Worm (Caenorhabditis elegans) whole organism, L1 larva: Measurements from ENCODE around the gene pmp-5.

Source experiments
- C04F5.9 ChIP-seq: sonication (generic microtip); optimal IDR thresholded peaks from 2 replicates; lab custom pipeline; 2016; ENCODE audit warnings: missing genetic modification characterization, missing compliant biosample characterization
- F16B12.6 ChIP-seq: fragments of 150-350 bp; optimal IDR thresholded peaks from 2 replicates; lab custom pipeline; 2014; ENCODE audit warnings: missing biosample characterization, missing genetic modification characterization
- Y116A8C.19 ChIP-seq: sonication (generic microtip); optimal IDR thresholded peaks from 2 replicates; lab custom pipeline; 2016; ENCODE audit warnings: missing compliant biosample characterization, missing genetic modification characterization, borderline replicate concordance
- aha-1 ChIP-seq: fragments of 150-350 bp; optimal IDR thresholded peaks from 2 replicates; lab custom pipeline; 2014; ENCODE audit warnings: missing biosample characterization, missing genetic modification characterization
- alr-1 ChIP-seq: fragments of 200-800 bp; sonication (Bioruptor generic); optimal IDR thresholded peaks from 2 replicates; lab custom pipeline; 2018; ENCODE audit warnings: borderline replicate concordance, mild to moderate bottlenecking, missing genetic modification characterization, missing compliant biosample characterization
- blmp-1 ChIP-seq: fragments of 150-350 bp; optimal IDR thresholded peaks from 2 replicates; lab custom pipeline; 2014; ENCODE audit warnings: missing biosample characterization, missing genetic modification characterization
- ceh-63 ChIP-seq: fragments of 200-800 bp; sonication (Bioruptor generic); optimal IDR thresholded peaks from 2 replicates; lab custom pipeline; 2018; ENCODE audit warnings: mild to moderate bottlenecking, missing genetic modification characterization, missing compliant biosample characterization
- ceh-8 ChIP-seq: fragments of 200-800 bp; sonication (Bioruptor generic); optimal IDR thresholded peaks from 2 replicates; lab custom pipeline; 2018; ENCODE audit warnings: mild to moderate bottlenecking, missing genetic modification characterization, moderate library complexity, missing compliant biosample characterization
- ceh-88 ChIP-seq: fragments of 200-800 bp; sonication (Bioruptor generic); IDR thresholded peaks from 2 replicates; pipeline ENCODE4 v1.3.6; 2022; ENCODE audit warnings: missing genetic modification characterization, missing compliant biosample characterization
- ceh-90 ChIP-seq: sonication (generic microtip); optimal IDR thresholded peaks from 2 replicates; lab custom pipeline; 2016; ENCODE audit warnings: missing genetic modification characterization, missing compliant biosample characterization
- dsc-1 ChIP-seq: sonication (generic microtip); optimal IDR thresholded peaks from 2 replicates; lab custom pipeline; 2016; ENCODE audit warnings: mild to moderate bottlenecking, missing genetic modification characterization, missing compliant biosample characterization
- efl-3 ChIP-seq: fragments of 200-800 bp; sonication (Bioruptor generic); optimal IDR thresholded peaks from 2 replicates; lab custom pipeline; 2018; ENCODE audit warnings: mild to moderate bottlenecking, missing genetic modification characterization, missing compliant biosample characterization
- egl-13 ChIP-seq: sonication (generic microtip); optimal IDR thresholded peaks from 2 replicates; lab custom pipeline; 2016; ENCODE audit warnings: missing genotype, missing genetic modification reagents, missing genetic modification characterization, missing compliant biosample characterization
- egl-27 ChIP-seq, 2 experiments: fragments of 150-350 bp in 1 of 2; sonication (generic microtip); optimal IDR thresholded peaks; 3 replicates each; lab custom pipeline; 2017 to 2018; ENCODE audit warnings: missing biosample characterization in 2 of 2, missing genetic modification characterization in 2 of 2, missing genetic modification reagents in 2 of 2
- elt-2 ChIP-seq: sonication (generic microtip); optimal IDR thresholded peaks from 2 replicates; lab custom pipeline; 2016; ENCODE audit warnings: missing genetic modification characterization, mild to moderate bottlenecking, inconsistent platforms, missing compliant biosample characterization, missing genetic modification reagents
- ets-5 ChIP-seq: fragments of 200-800 bp; sonication (Bioruptor generic); IDR thresholded peaks from 2 replicates; pipeline ENCODE4 v1.3.6; 2022; ENCODE audit warnings: missing genetic modification characterization, missing compliant biosample characterization
- fkh-10 ChIP-seq: sonication (generic microtip); optimal IDR thresholded peaks from 2 replicates; lab custom pipeline; 2017; ENCODE audit warnings: missing biosample characterization, missing genetic modification reagents, missing genetic modification characterization
- fkh-4 ChIP-seq: sonication (generic microtip); optimal IDR thresholded peaks from 2 replicates; lab custom pipeline; 2016; ENCODE audit warnings: missing compliant biosample characterization, missing genetic modification characterization, borderline replicate concordance
- grh-1 ChIP-seq: fragments of 200-800 bp; sonication (Bioruptor generic); IDR thresholded peaks from 2 replicates; pipeline ENCODE4 v1.3.6; 2022; ENCODE audit warnings: missing genetic modification reagents, missing genetic modification characterization, missing compliant biosample characterization
- hlh-17 ChIP-seq: fragments of 200-800 bp; sonication (Bioruptor generic); optimal IDR thresholded peaks from 2 replicates; lab custom pipeline; 2018; ENCODE audit warnings: missing genetic modification characterization, mild to moderate bottlenecking, missing compliant biosample characterization, moderate library complexity, borderline replicate concordance
- hlh-4 ChIP-seq: sonication (generic microtip); optimal IDR thresholded peaks from 2 replicates; lab custom pipeline; 2016; ENCODE audit warnings: mild to moderate bottlenecking, missing genetic modification characterization, missing compliant biosample characterization
- hpl-2 ChIP-seq: fragments of 150-350 bp; optimal IDR thresholded peaks from 2 replicates; lab custom pipeline; 2014; ENCODE audit warnings: missing biosample characterization, missing genetic modification reagents, missing genetic modification characterization
- lin-13 ChIP-seq: fragments of 150-350 bp; optimal IDR thresholded peaks from 2 replicates; lab custom pipeline; 2014; ENCODE audit warnings: missing biosample characterization, missing genetic modification reagents, missing genetic modification characterization
- lin-15B ChIP-seq: fragments of 150-350 bp; sonication (generic microtip); optimal IDR thresholded peaks from 3 replicates; lab custom pipeline; 2014; ENCODE audit warnings: missing biosample characterization, missing genetic modification characterization
- lin-39 ChIP-seq: fragments of 150-350 bp; optimal IDR thresholded peaks from 2 replicates; lab custom pipeline; 2014; ENCODE audit warnings: missing biosample characterization, missing genetic modification reagents, missing genetic modification characterization
- lir-3 ChIP-seq: sonication (generic microtip); optimal IDR thresholded peaks from 2 replicates; lab custom pipeline; 2016; ENCODE audit warnings: mild to moderate bottlenecking, missing genetic modification characterization, moderate library complexity, missing compliant biosample characterization; ENCODE audit not compliant: poor library complexity
- mab-9 ChIP-seq: fragments of 200-800 bp; sonication (Bioruptor generic); IDR thresholded peaks from 2 replicates; pipeline ENCODE4 v1.3.6; 2022; ENCODE audit warnings: missing genetic modification reagents, missing genetic modification characterization, missing compliant biosample characterization
- mdl-1 ChIP-seq, 2 experiments: fragments of 150-350 bp; optimal IDR thresholded peaks; 2 replicates each; lab custom pipeline; 2014 to 2017; ENCODE audit warnings: missing biosample characterization in 2 of 2, missing genetic modification characterization in 2 of 2, inconsistent platforms in 1 of 2
- mef-2 ChIP-seq: fragments of 150-350 bp; optimal IDR thresholded peaks from 2 replicates; lab custom pipeline; 2014; ENCODE audit warnings: missing biosample characterization, missing genetic modification characterization
- nhr-11 ChIP-seq: fragments of 150-350 bp; optimal IDR thresholded peaks from 2 replicates; lab custom pipeline; 2014; ENCODE audit warnings: missing biosample characterization, missing genetic modification characterization
- nhr-12 ChIP-seq: sonication (generic microtip); optimal IDR thresholded peaks from 2 replicates; lab custom pipeline; 2017; ENCODE audit warnings: missing biosample characterization, missing genetic modification characterization
- nhr-20 ChIP-seq: sonication (generic microtip); optimal IDR thresholded peaks from 2 replicates; lab custom pipeline; 2016; ENCODE audit warnings: mild to moderate bottlenecking, missing genetic modification characterization, missing compliant biosample characterization
- nhr-237 ChIP-seq: fragments of 150-350 bp; optimal IDR thresholded peaks from 2 replicates; lab custom pipeline; 2014; ENCODE audit warnings: missing biosample characterization, missing genetic modification characterization
- nhr-28 ChIP-seq: fragments of 150-350 bp; optimal IDR thresholded peaks from 2 replicates; lab custom pipeline; 2014; ENCODE audit warnings: missing biosample characterization, missing genetic modification characterization
- nhr-76 ChIP-seq: sonication (generic microtip); optimal IDR thresholded peaks from 2 replicates; lab custom pipeline; 2017; ENCODE audit warnings: missing biosample characterization, missing genetic modification characterization
- nhr-77 ChIP-seq: fragments of 150-350 bp; optimal IDR thresholded peaks from 2 replicates; lab custom pipeline; 2014; ENCODE audit warnings: missing biosample characterization, missing genetic modification characterization
- nhr-84 ChIP-seq: sonication (generic microtip); optimal IDR thresholded peaks from 2 replicates; lab custom pipeline; 2017; ENCODE audit warnings: missing biosample characterization, missing genetic modification characterization
- nhr-85 ChIP-seq: sonication (generic microtip); peaks from one replicate; lab custom pipeline; 2016; ENCODE audit warnings: missing genetic modification characterization, inconsistent platforms, missing compliant biosample characterization
- rnt-1 ChIP-seq: sonication (generic microtip); optimal IDR thresholded peaks from 2 replicates; lab custom pipeline; 2016; ENCODE audit warnings: mild to moderate bottlenecking, missing genetic modification characterization, moderate library complexity, missing compliant biosample characterization
- skn-1 ChIP-seq: fragments of 150-350 bp; optimal IDR thresholded peaks from 2 replicates; lab custom pipeline; 2014; ENCODE audit warnings: missing biosample characterization, missing genetic modification characterization
- snu-23 ChIP-seq: sonication (generic microtip); optimal IDR thresholded peaks from 2 replicates; lab custom pipeline; 2016; ENCODE audit warnings: missing genetic modification characterization, missing compliant biosample characterization
- sox-4 ChIP-seq: sonication (generic microtip); optimal IDR thresholded peaks from 2 replicates; lab custom pipeline; 2016; ENCODE audit warnings: missing genetic modification characterization, missing compliant biosample characterization
- sptf-1 ChIP-seq: fragments of 150-350 bp; optimal IDR thresholded peaks from 2 replicates; lab custom pipeline; 2014; ENCODE audit warnings: missing biosample characterization, missing genetic modification characterization
- tlp-1 ChIP-seq: fragments of 150-350 bp; optimal IDR thresholded peaks from 2 replicates; lab custom pipeline; 2014; ENCODE audit warnings: missing biosample characterization, missing genetic modification characterization
- unc-130 ChIP-seq: fragments of 150-350 bp; optimal IDR thresholded peaks from 2 replicates; lab custom pipeline; 2017; ENCODE audit warnings: missing biosample characterization, missing genetic modification characterization, inconsistent platforms
- unc-30 ChIP-seq: sonication (generic microtip); optimal IDR thresholded peaks from 2 replicates; lab custom pipeline; 2017; ENCODE audit warnings: missing biosample characterization, missing genetic modification characterization
- unc-62 ChIP-seq: fragments of 150-350 bp; optimal IDR thresholded peaks from 2 replicates; lab custom pipeline; 2014; ENCODE audit warnings: missing biosample characterization, missing genetic modification reagents, missing genetic modification characterization
- unc-86 ChIP-seq: sonication (generic microtip); optimal IDR thresholded peaks from 2 replicates; lab custom pipeline; 2016; ENCODE audit warnings: missing genetic modification characterization, missing compliant biosample characterization
- unc-98 ChIP-seq: fragments of 200-800 bp; sonication (Bioruptor generic); IDR thresholded peaks from 2 replicates; pipeline ENCODE4 v1.3.6; 2022; ENCODE audit warnings: missing genetic modification characterization, missing compliant biosample characterization
- vab-15 ChIP-seq: sonication (generic microtip); optimal IDR thresholded peaks from 2 replicates; lab custom pipeline; 2017; ENCODE audit warnings: missing genotype, mild to moderate bottlenecking, missing genetic modification characterization, missing compliant biosample characterization
- xbp-1 ChIP-seq: sonication (generic microtip); optimal IDR thresholded peaks from 2 replicates; lab custom pipeline; 2016; ENCODE audit warnings: missing genetic modification characterization, missing compliant biosample characterization
- zag-1 ChIP-seq: fragments of 150-350 bp; optimal IDR thresholded peaks from 2 replicates; lab custom pipeline; 2014; ENCODE audit warnings: missing biosample characterization, missing genetic modification characterization
- zip-4 ChIP-seq: fragments of 200-800 bp; sonication (Bioruptor generic); optimal IDR thresholded peaks from 2 replicates; lab custom pipeline; 2018; ENCODE audit warnings: mild to moderate bottlenecking, missing genetic modification characterization, moderate library complexity, missing compliant biosample characterization
- ztf-11 ChIP-seq, 2 experiments: sonication (generic microtip); optimal IDR thresholded peaks; 2 replicates each; lab custom pipeline; 2016 to 2017; ENCODE audit warnings: missing genetic modification characterization in 2 of 2, missing biosample characterization in 1 of 2, missing compliant biosample characterization in 1 of 2

The pmp-5 gene

ce11 chrV:6630769-6631168, 34.8 kb downstream of the pmp-5 start (continued):
- TF ChIP-seq ztf-11 (tag; optimal IDR thresholded peaks at IDR 0.05; lab: Kevin White, UChicago) = no peak
- no peak for TF ChIP-seq ets-5 (GFP tag; lab: Robert Waterston, UW)
- TF ChIP-seq lir-3 = no peak
- TF ChIP-seq egl-27 (tag; optimal IDR thresholded peaks at IDR 0.05; lab: Kevin White, UChicago) = no peak
- 0 out of 2 replicates have a peak, but pooled peaks have one; percentile 22 for TF ChIP-seq mab-9 (GFP tag; lab: Robert Waterston, UW)
- no peak for TF ChIP-seq nhr-84 (tag; lab: Kevin White, UChicago)
- TF ChIP-seq xbp-1 (tag; lab: Kevin White, UChicago) = peak; percentile 21
- no peak for TF ChIP-seq nhr-77 (tag; lab: Kevin White, UChicago)
- no peak for TF ChIP-seq lin-39 (tag; lab: Kevin White, UChicago)
- no peak for TF ChIP-seq hlh-17 (GFP tag; lab: Kevin White, UChicago)
- no peak for TF ChIP-seq zag-1
- TF ChIP-seq unc-30 (tag; lab: Kevin White, UChicago) = no peak
- no peak for TF ChIP-seq efl-3 (GFP tag; lab: Kevin White, UChicago)
- no peak for TF ChIP-seq nhr-237 (tag; lab: Kevin White, UChicago)
- TF ChIP-seq zip-4 (GFP tag; lab: Kevin White, UChicago) = no peak
- TF ChIP-seq unc-130 (tag; lab: Kevin White, UChicago) = no peak
- peak; percentile 37 for TF ChIP-seq mef-2 (tag; lab: Kevin White, UChicago)
- no peak for TF ChIP-seq aha-1 (tag; lab: Kevin White, UChicago)
- TF ChIP-seq nhr-28 (tag; lab: Kevin White, UChicago) = no peak
- TF ChIP-seq nhr-12 (tag; lab: Kevin White, UChicago) = no peak
- TF ChIP-seq Y116A8C.19 (tag; lab: Kevin White, UChicago) = no peak
- TF ChIP-seq nhr-85 (tag; lab: Kevin White, UChicago) = no peak
- TF ChIP-seq nhr-11 = peak; percentile 55
- TF ChIP-seq grh-1 = no peak
- TF ChIP-seq sox-4 (tag; lab: Kevin White, UChicago) = peak; percentile 93
- peak; percentile 14 for TF ChIP-seq fkh-4 (tag; lab: Kevin White, UChicago)
- peak; percentile 84 for TF ChIP-seq ceh-8 (GFP tag; lab: Kevin White, UChicago)
- no peak for TF ChIP-seq unc-86 (tag; lab: Kevin White, UChicago)
- no peak for TF ChIP-seq snu-23 (GFP tag; lab: Kevin White, UChicago)
- TF ChIP-seq C04F5.9 (tag; lab: Kevin White, UChicago) = no peak
- no peak for TF ChIP-seq ceh-88 (GFP tag; lab: Robert Waterston, UW)
- no peak for TF ChIP-seq blmp-1
- TF ChIP-seq alr-1 (tag; lab: Kevin White, UChicago) = no peak
- TF ChIP-seq tlp-1 (tag; lab: Kevin White, UChicago) = no peak
- TF ChIP-seq lin-13 = no peak
- no peak for TF ChIP-seq sptf-1 (tag; lab: Kevin White, UChicago)
- TF ChIP-seq vab-15 = no peak
- TF ChIP-seq nhr-20 (tag; lab: Kevin White, UChicago) = peak; percentile 61
- no peak for TF ChIP-seq hpl-2 (GFP tag; lab: Kevin White, UChicago)
- no peak for TF ChIP-seq mdl-1 (tag; optimal IDR thresholded peaks at IDR 0.05; lab: Kevin White, UChicago)
- no peak for TF ChIP-seq fkh-10 (GFP tag; lab: Kevin White, UChicago)
- no peak for TF ChIP-seq egl-13 (tag; lab: Kevin White, UChicago)
- peak; percentile 88 for TF ChIP-seq dsc-1
- no peak for TF ChIP-seq rnt-1 (tag; lab: Kevin White, UChicago)
- TF ChIP-seq elt-2 = no peak
- no peak for TF ChIP-seq lin-15B (tag; lab: Kevin White, UChicago)
- no peak for TF ChIP-seq ceh-90 (tag; lab: Kevin White, UChicago)
- TF ChIP-seq F16B12.6 (tag; lab: Kevin White, UChicago) = no peak
- TF ChIP-seq unc-98 (GFP tag; lab: Robert Waterston, UW) = no peak
- no peak for TF ChIP-seq unc-62 (GFP tag; lab: Kevin White, UChicago)
- no peak for TF ChIP-seq ceh-63 (GFP tag; lab: Kevin White, UChicago)
- TF ChIP-seq nhr-76 = no peak
- TF ChIP-seq hlh-4 = no peak
- no peak for TF ChIP-seq skn-1 (tag; lab: Kevin White, UChicago)
